Fruit fly (Drosophila melanogaster) whole organism, embryonic: ENCODE data around the gene CG11370.

Experiments used
- CG10431 ChIP-seq: fragments of 200-800 bp; sonication (Bioruptor generic); optimal IDR thresholded peaks from 3 replicates; lab custom pipeline; 2018; ENCODE audit warnings: missing biosample characterization, mild to moderate bottlenecking, missing genetic modification characterization
- CG2202 ChIP-seq: fragments of 200-800 bp; sonication (Bioruptor generic); optimal IDR thresholded peaks from 2 replicates; lab custom pipeline; 2018; ENCODE audit warnings: missing biosample characterization, mild to moderate bottlenecking, missing genetic modification characterization
- cas ChIP-seq: fragments of 200-800 bp; sonication (Bioruptor generic); IDR thresholded peaks from 2 replicates; pipeline ENCODE4 v1.3.6; 2022; ENCODE audit warnings: missing biosample characterization, missing genetic modification characterization
- nerfin-2 ChIP-seq: fragments of 200-800 bp; sonication (Bioruptor generic); IDR thresholded peaks from 2 replicates; pipeline ENCODE4 v1.3.6; 2022; ENCODE audit warnings: missing biosample characterization, missing genetic modification characterization; ENCODE audit not compliant: partially characterized antibody
- shn ChIP-seq: fragments of 200-800 bp; sonication (Bioruptor generic); optimal IDR thresholded peaks from 3 replicates; lab custom pipeline; 2016; ENCODE audit warnings: missing biosample characterization, missing genetic modification characterization

DNA sequence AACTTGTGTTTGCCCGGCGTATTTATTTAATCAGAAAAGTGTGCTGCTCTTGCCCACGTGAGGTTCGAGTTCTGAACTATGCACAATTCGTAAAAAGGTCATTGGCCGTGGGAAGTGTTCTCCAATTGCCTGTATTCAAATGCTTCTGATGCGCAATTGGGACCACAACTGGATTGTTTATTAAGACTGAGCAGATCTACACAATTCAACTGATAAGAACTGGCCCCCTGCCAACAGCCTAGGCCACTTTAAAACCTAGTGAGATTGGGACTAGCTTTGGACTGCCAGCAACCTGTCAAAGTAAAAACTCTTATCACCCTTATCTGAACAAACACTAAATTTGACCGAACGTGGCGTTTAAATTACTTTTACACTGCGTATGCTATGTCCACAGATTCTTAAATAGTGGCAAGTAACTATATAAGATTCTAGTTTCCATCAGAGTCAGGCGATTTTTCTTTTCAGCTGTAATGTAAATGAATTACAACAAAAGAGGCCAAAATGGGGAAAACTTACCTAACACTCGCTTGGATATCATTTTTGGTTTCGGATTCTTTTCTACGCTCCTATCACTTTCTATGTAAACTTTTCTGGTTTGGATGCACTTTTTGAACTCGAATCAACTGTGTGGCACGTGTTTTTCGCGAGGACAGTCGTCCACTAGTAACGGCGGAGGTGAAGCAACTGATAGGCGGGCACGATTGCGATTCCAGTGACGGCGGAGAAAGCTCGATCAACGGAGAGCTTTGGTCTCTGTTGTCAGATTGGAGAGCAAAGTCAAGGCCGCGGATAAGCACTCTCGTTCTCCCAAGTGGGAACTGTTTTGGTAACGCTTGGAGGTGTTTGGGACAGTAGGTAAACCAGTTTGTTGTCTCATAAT lies 26.0 kb downstream of the CG11370 start, which contains the start of gene CG11241:
- TF ChIP-seq CG2202 (no peak), CG10431 (GFP tag; lab: Kevin White, UChicago) (no peak), nerfin-2 (GFP tag; lab: Robert Waterston, UW) (no peak), cas (GFP tag; lab: Robert Waterston, UW) (no peak), shn (GFP tag; lab: Kevin White, UChicago) (no peak)
